Fruit fly (Drosophila melanogaster): Measurements from ENCODE around the gene CG31869.

CG31869 gene

DNA sequence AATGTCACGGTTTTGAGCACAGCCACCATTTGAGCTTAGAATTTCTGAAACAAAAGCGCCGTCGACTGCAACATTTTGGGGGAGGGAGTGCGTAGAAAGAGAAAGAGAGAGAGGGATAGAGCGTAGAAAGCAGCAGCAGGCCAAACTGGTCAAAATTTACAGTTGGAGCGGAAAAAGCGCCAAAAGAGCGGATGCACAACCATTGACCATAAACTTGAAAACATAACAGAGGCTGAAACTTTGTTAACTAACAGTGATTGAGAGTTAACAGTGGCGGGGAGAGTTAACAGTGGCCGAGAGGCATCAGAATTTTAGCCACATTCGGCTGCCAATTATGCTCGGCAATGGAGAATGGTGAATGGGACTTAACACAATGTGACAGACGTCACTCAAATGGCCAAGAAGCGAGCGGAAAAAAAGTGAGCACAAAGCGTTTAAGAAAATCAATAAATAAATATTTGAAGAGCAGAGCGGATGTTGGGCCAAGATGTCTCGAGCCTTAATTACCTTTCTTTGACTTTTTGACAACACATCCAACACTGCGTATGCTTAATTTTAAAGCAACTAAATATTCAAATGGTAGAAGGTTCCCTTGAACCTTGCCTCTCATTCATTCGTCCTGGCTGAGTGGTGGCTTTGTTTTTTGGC, 43.7 kb downstream of the CG31869 start:
- peak in 1 of 2 experiments; percentile 38 for TF ChIP-seq dl (GFP tag; optimal IDR thresholded peaks at IDR 0.05; ENCODE audit: insufficient read depth in 1 of 2, partially characterized antibody in 2 of 2)
- no peak for TF ChIP-seq Jra (GFP tag; optimal IDR thresholded peaks at IDR 0.05)

DNA sequence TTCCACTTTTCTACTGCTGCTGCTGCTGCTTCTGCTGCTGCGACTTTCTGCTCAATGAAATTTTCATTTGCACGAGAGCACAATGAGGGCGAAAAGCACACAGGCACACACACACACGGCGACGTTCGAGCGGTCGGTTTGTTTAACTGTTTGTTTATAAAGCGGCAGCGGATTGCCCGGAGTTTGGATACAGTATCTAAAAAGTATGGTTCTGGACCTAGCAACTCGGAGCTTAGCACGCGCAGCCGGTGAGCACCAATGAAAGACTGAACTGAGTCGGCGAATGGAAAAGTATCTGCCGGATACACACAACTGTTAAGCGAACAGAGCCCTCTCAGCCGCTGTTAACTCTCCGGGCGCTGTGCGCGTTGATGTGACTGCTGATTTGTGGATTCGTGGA, 44.9 kb downstream of the CG31869 start, which contains the start of gene CG17124:
Gene CG17124, minus strand, starts transcription at position 277 of the 400 bp plus-strand sequence.
- TF ChIP-seq fru (GFP tag; optimal IDR thresholded peaks at IDR 0.05) (no peak), GATAd (GFP tag; optimal IDR thresholded peaks at IDR 0.05) (no peak), Abd-B (GFP tag; optimal IDR thresholded peaks at IDR 0.05) (no peak), Hr78 (GFP tag; optimal IDR thresholded peaks at IDR 0.05) (no peak), Rel (GFP tag; optimal IDR thresholded peaks at IDR 0.05) (no peak), Rel (tag; optimal IDR thresholded peaks at IDR 0.05) (peak; percentile 22), Hnf4 (GFP tag; optimal IDR thresholded peaks at IDR 0.05) (no peak), Dif (GFP tag; optimal IDR thresholded peaks at IDR 0.05; ENCODE audit: partially characterized antibody) (peak; percentile 55), ey (GFP tag; optimal IDR thresholded peaks at IDR 0.05) (no peak), foxo (GFP tag; optimal IDR thresholded peaks at IDR 0.05) (peak in 1 of 2 experiments; percentile 26), pan (optimal IDR thresholded peaks at IDR 0.05) (no peak), rgr (GFP tag; optimal IDR thresholded peaks at IDR 0.05) (peak; percentile 48), Dfd (GFP tag; optimal IDR thresholded peaks at IDR 0.05) (no peak), HLH106 (tag; optimal IDR thresholded peaks at IDR 0.05) (peak; percentile 7), h (GFP tag; optimal IDR thresholded peaks at IDR 0.05) (peak; percentile 15), Sp1 (GFP tag; optimal IDR thresholded peaks at IDR 0.05) (peak; percentile 7), brk (GFP tag; optimal IDR thresholded peaks at IDR 0.05) (no peak), sage (GFP tag; optimal IDR thresholded peaks at IDR 0.05) (no peak), woc (GFP tag; optimal IDR thresholded peaks at IDR 0.05) (no peak), dl (GFP tag; optimal IDR thresholded peaks at IDR 0.05; ENCODE audit: insufficient read depth in 1 of 2, partially characterized antibody in 2 of 2) (no peak), Myc (optimal IDR thresholded peaks at IDR 0.05) (no peak)

DNA sequence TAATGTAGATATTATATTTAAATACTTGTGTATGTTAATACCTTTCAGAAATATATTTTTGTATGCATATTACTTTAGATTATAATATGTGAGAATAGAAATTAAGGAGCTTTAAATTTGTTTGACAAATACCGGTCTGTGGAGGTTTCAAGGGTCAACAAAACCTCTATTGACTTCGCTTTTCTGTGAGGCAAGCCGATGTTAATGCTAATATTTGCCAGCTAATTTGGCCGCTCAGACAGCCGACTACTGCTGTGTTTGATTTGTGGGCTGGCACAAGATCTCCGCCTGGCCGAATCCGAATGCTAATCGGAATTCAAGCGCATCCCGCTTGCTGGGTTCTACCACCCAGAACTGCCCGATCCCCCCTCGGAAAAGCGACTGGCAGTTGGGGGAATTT, 46.3 kb downstream of the CG31869 start:
- TF ChIP-seq Sp1 (GFP tag; optimal IDR thresholded peaks at IDR 0.05) (no peak), psq (GFP tag; optimal IDR thresholded peaks at IDR 0.05) (no peak), Mio (GFP tag; optimal IDR thresholded peaks at IDR 0.05) (no peak), woc (GFP tag; optimal IDR thresholded peaks at IDR 0.05) (no peak), Myc (optimal IDR thresholded peaks at IDR 0.05) (no peak), CG32264 (GFP tag; optimal IDR thresholded peaks at IDR 0.05) (no peak), N (GFP tag; optimal IDR thresholded peaks at IDR 0.05) (no peak), ey (GFP tag; optimal IDR thresholded peaks at IDR 0.05) (no peak), OdsH (GFP tag; optimal IDR thresholded peaks at IDR 0.05) (no peak), pan (optimal IDR thresholded peaks at IDR 0.05) (no peak), sv (GFP tag; optimal IDR thresholded peaks at IDR 0.05) (no peak)

- no peak for TF ChIP-seq Hr83 (GFP tag; optimal IDR thresholded peaks at IDR 0.05; ENCODE audit: poor library complexity, severe bottlenecking)
- no peak for TF ChIP-seq woc (GFP tag; optimal IDR thresholded peaks at IDR 0.05)
- no peak for TF ChIP-seq Jra (GFP tag; optimal IDR thresholded peaks at IDR 0.05)
- no peak for TF ChIP-seq HLH106 (tag; optimal IDR thresholded peaks at IDR 0.05)
- TF ChIP-seq Rel (GFP tag; optimal IDR thresholded peaks at IDR 0.05): no peak
- TF ChIP-seq Rel (tag; optimal IDR thresholded peaks at IDR 0.05): no peak
- no peak for TF ChIP-seq h (GFP tag; optimal IDR thresholded peaks at IDR 0.05)
- TF ChIP-seq dsf (GFP tag; optimal IDR thresholded peaks at IDR 0.05; ENCODE audit: borderline replicate concordance): no peak
- TF ChIP-seq tai (GFP tag; optimal IDR thresholded peaks at IDR 0.05): no peak
- no peak for TF ChIP-seq dl (GFP tag; optimal IDR thresholded peaks at IDR 0.05; ENCODE audit: insufficient read depth in 1 of 2, partially characterized antibody in 2 of 2)
- TF ChIP-seq Mio (GFP tag; optimal IDR thresholded peaks at IDR 0.05): no peak
- no peak for TF ChIP-seq br (GFP tag; optimal IDR thresholded peaks at IDR 0.05)
- TF ChIP-seq Myc (optimal IDR thresholded peaks at IDR 0.05): no peak
- TF ChIP-seq CG32264 (GFP tag; optimal IDR thresholded peaks at IDR 0.05): no peak
- TF ChIP-seq usp (GFP tag; optimal IDR thresholded peaks at IDR 0.05): no peak
- TF ChIP-seq OdsH (GFP tag; optimal IDR thresholded peaks at IDR 0.05): no peak
- TF ChIP-seq psq (GFP tag; optimal IDR thresholded peaks at IDR 0.05): no peak
- no peak for TF ChIP-seq Dfd (GFP tag; optimal IDR thresholded peaks at IDR 0.05)
- TF ChIP-seq Abd-B (GFP tag; optimal IDR thresholded peaks at IDR 0.05): no peak
- TF ChIP-seq dmrt93B (GFP tag; optimal IDR thresholded peaks at IDR 0.05): no peak
- TF ChIP-seq Hr78 (GFP tag; optimal IDR thresholded peaks at IDR 0.05): no peak
Measured at dm6 chr2L:10753618-10754017, 47.3 kb downstream of the CG31869 start.

All from whole organism, wandering third instar larva.